Fruit fly (Drosophila melanogaster) whole organism, embryonic: ENCODE measurements around the gene Pstk.

ENCODE experiments used
- Bgb ChIP-seq: fragments of 200-800 bp; sonication (Bioruptor generic); IDR thresholded peaks from 2 replicates; pipeline ENCODE4 v1.3.6; 2022; ENCODE audit warnings: missing biosample characterization, missing genetic modification characterization; ENCODE audit not compliant: partially characterized antibody
- BtbVII ChIP-seq: fragments of 200-800 bp; sonication (Bioruptor generic); optimal IDR thresholded peaks from 3 replicates; lab custom pipeline; 2017; ENCODE audit warnings: missing biosample characterization, mild to moderate bottlenecking, missing genetic modification characterization
- CG10431 ChIP-seq: fragments of 200-800 bp; sonication (Bioruptor generic); optimal IDR thresholded peaks from 3 replicates; lab custom pipeline; 2018; ENCODE audit warnings: missing biosample characterization, mild to moderate bottlenecking, missing genetic modification characterization
- CG10959 ChIP-seq: fragments of 200-800 bp; sonication (Bioruptor generic); IDR thresholded peaks from 2 replicates; pipeline ENCODE4 v1.3.6; 2022; ENCODE audit warnings: missing biosample characterization, missing genetic modification characterization
- CG11247 ChIP-seq: fragments of 200-800 bp; sonication (Bioruptor generic); IDR thresholded peaks from 2 replicates; pipeline ENCODE4 v1.3.6; 2022; ENCODE audit warnings: missing biosample characterization, missing genetic modification characterization
- CG11504 ChIP-seq: fragments of 200-800 bp; sonication (Bioruptor generic); optimal IDR thresholded peaks from 3 replicates; lab custom pipeline; 2019; ENCODE audit warnings: missing biosample characterization, mild to moderate bottlenecking, missing genetic modification characterization, moderate library complexity
- CG12299 ChIP-seq: fragments of 200-800 bp; sonication (Bioruptor generic); optimal IDR thresholded peaks from 2 replicates; lab custom pipeline; 2018; ENCODE audit warnings: missing biosample characterization, mild to moderate bottlenecking, missing genetic modification characterization
- CG14441 ChIP-seq: fragments of 200-800 bp; sonication (Bioruptor generic); IDR thresholded peaks from 2 replicates; pipeline ENCODE4 v1.3.6; 2022; ENCODE audit warnings: missing biosample characterization, missing genetic modification characterization
- CG15514 ChIP-seq: fragments of 200-800 bp; sonication (Bioruptor generic); optimal IDR thresholded peaks from 3 replicates; lab custom pipeline; 2017; ENCODE audit warnings: missing biosample characterization, missing genetic modification characterization, mild to moderate bottlenecking, moderate library complexity, missing genetic modification reagents
- CG1647 ChIP-seq: fragments of 200-800 bp; sonication (Bioruptor generic); optimal IDR thresholded peaks from 3 replicates; lab custom pipeline; 2016; ENCODE audit warnings: missing biosample characterization, missing genetic modification characterization
- CG17359 ChIP-seq: fragments of 200-800 bp; sonication (Bioruptor generic); optimal IDR thresholded peaks from 3 replicates; lab custom pipeline; 2018; ENCODE audit warnings: missing biosample characterization, mild to moderate bottlenecking, missing genetic modification characterization, moderate library complexity
- CG17912 ChIP-seq: fragments of 200-800 bp; sonication (Bioruptor generic); optimal IDR thresholded peaks from 2 replicates; lab custom pipeline; 2018; ENCODE audit warnings: missing biosample characterization, mild to moderate bottlenecking, missing genetic modification characterization
- CG2199 ChIP-seq: fragments of 200-800 bp; sonication (Bioruptor generic); IDR thresholded peaks from 3 replicates; pipeline ENCODE4 v1.3.6; 2022; ENCODE audit warnings: missing biosample characterization, missing genetic modification characterization
- CG2889 ChIP-seq: fragments of 200-800 bp; sonication (Bioruptor generic); IDR thresholded peaks from 3 replicates; pipeline ENCODE4 v1.3.6; 2022; ENCODE audit warnings: missing biosample characterization, missing genetic modification characterization
- CG32772 ChIP-seq: fragments of 200-800 bp; sonication (Bioruptor generic); IDR thresholded peaks from 2 replicates; pipeline ENCODE4 v1.3.6; 2022; ENCODE audit warnings: missing biosample characterization, missing genetic modification characterization
- CG5180 ChIP-seq: fragments of 200-800 bp; sonication (Bioruptor generic); optimal IDR thresholded peaks from 3 replicates; lab custom pipeline; 2017; ENCODE audit warnings: missing biosample characterization, missing genetic modification characterization, mild to moderate bottlenecking, moderate library complexity, missing genetic modification reagents
- CG6175 ChIP-seq: fragments of 200-800 bp; sonication (Bioruptor generic); IDR thresholded peaks from 3 replicates; pipeline ENCODE4 v1.3.6; 2022; ENCODE audit warnings: missing biosample characterization, missing genetic modification characterization
- CkIIα-i1 ChIP-seq: fragments of 200-800 bp; sonication (Bioruptor generic); IDR thresholded peaks from 2 replicates; pipeline ENCODE4 v1.3.6; 2022; ENCODE audit warnings: missing biosample characterization, missing genetic modification characterization
- CoRest ChIP-seq: fragments of 200-800 bp; sonication (Bioruptor generic); optimal IDR thresholded peaks from 3 replicates; lab custom pipeline; 2018; ENCODE audit warnings: missing biosample characterization, mild to moderate bottlenecking, missing genetic modification characterization, moderate library complexity
- CrebB ChIP-seq: fragments of 200-800 bp; sonication (Bioruptor generic); optimal IDR thresholded peaks from 3 replicates; lab custom pipeline; 2018; ENCODE audit warnings: missing biosample characterization, mild to moderate bottlenecking, missing genetic modification characterization
- Dll ChIP-seq: fragments of 200-800 bp; sonication (Bioruptor generic); IDR thresholded peaks from 4 replicates; pipeline ENCODE4 v1.3.6; 2022; ENCODE audit warnings: missing biosample characterization, missing genetic modification characterization; ENCODE audit not compliant: partially characterized antibody
- MTF-1 ChIP-seq: fragments of 200-800 bp; sonication (Bioruptor generic); optimal IDR thresholded peaks from 2 replicates; lab custom pipeline; 2018; ENCODE audit warnings: missing biosample characterization, mild to moderate bottlenecking, missing genetic modification characterization, borderline replicate concordance
- Mrtf ChIP-seq: fragments of 200-800 bp; sonication (Bioruptor generic); IDR thresholded peaks from 3 replicates; pipeline ENCODE4 v1.3.6; 2022; ENCODE audit warnings: missing biosample characterization, missing genetic modification characterization
- Scr ChIP-seq: fragments of 200-800 bp; sonication (Bioruptor generic); IDR thresholded peaks from 2 replicates; pipeline ENCODE4 v1.3.6; 2022; ENCODE audit warnings: missing biosample characterization, missing genetic modification characterization; ENCODE audit not compliant: partially characterized antibody
- Side ChIP-seq: fragments of 200-800 bp; sonication (Bioruptor generic); optimal IDR thresholded peaks from 2 replicates; lab custom pipeline; 2016; ENCODE audit warnings: missing biosample characterization, missing genetic modification characterization
- Sox102F ChIP-seq: fragments of 200-800 bp; sonication (Bioruptor generic); optimal IDR thresholded peaks from 2 replicates; lab custom pipeline; 2018; ENCODE audit warnings: missing biosample characterization, mild to moderate bottlenecking, missing genetic modification characterization, moderate library complexity
- Usf ChIP-seq: fragments of 200-800 bp; sonication (Bioruptor generic); optimal IDR thresholded peaks from 2 replicates; lab custom pipeline; 2017; ENCODE audit warnings: missing genotype, missing biosample characterization, missing genetic modification characterization
- Vsx1 ChIP-seq: fragments of 200-800 bp; sonication (Bioruptor generic); optimal IDR thresholded peaks from 2 replicates; lab custom pipeline; 2017; ENCODE audit warnings: missing biosample characterization, mild to moderate bottlenecking, missing genetic modification characterization, missing genetic modification reagents
- ac ChIP-seq: fragments of 200-800 bp; sonication (Bioruptor generic); optimal IDR thresholded peaks from 3 replicates; lab custom pipeline; 2017; ENCODE audit warnings: missing biosample characterization, mild to moderate bottlenecking, missing genetic modification characterization
- btn ChIP-seq: fragments of 200-800 bp; sonication (Bioruptor generic); optimal IDR thresholded peaks from 2 replicates; lab custom pipeline; 2016; ENCODE audit warnings: missing biosample characterization, missing genetic modification characterization
- chif ChIP-seq, 2 experiments: fragments of 200-800 bp; sonication (Bioruptor generic); optimal IDR thresholded peaks; 3 replicates each; lab custom pipeline; 2016; ENCODE audit warnings: missing biosample characterization in 2 of 2, missing genetic modification characterization in 2 of 2
- crc ChIP-seq: fragments of 200-800 bp; sonication (Bioruptor generic); optimal IDR thresholded peaks from 2 replicates; lab custom pipeline; 2016; ENCODE audit warnings: missing biosample characterization, missing genetic modification characterization
- dimm ChIP-seq: fragments of 200-800 bp; sonication (Bioruptor generic); IDR thresholded peaks from 2 replicates; pipeline ENCODE4 v1.3.6; 2022; ENCODE audit warnings: missing biosample characterization, missing genetic modification characterization
- ems ChIP-seq: fragments of 200-800 bp; sonication (Bioruptor generic); optimal IDR thresholded peaks from 3 replicates; lab custom pipeline; 2016; ENCODE audit warnings: missing biosample characterization, missing genetic modification characterization
- eve ChIP-seq, 2 experiments: fragments of >200 bp; optimal IDR thresholded peaks; 2 replicates each; lab custom pipeline; 2017; ENCODE audit warnings: missing biosample characterization in 2 of 2, missing genetic modification characterization in 2 of 2
- gcm ChIP-seq: fragments of 200-800 bp; sonication (Bioruptor generic); optimal IDR thresholded peaks from 2 replicates; lab custom pipeline; 2019; ENCODE audit warnings: missing biosample characterization, mild to moderate bottlenecking, missing genetic modification characterization, moderate library complexity
- grn ChIP-seq: fragments of 200-800 bp; sonication (Bioruptor generic); optimal IDR thresholded peaks from 3 replicates; lab custom pipeline; 2017; ENCODE audit warnings: missing biosample characterization, missing genetic modification characterization
- her ChIP-seq: fragments of 200-800 bp; sonication (Bioruptor generic); optimal IDR thresholded peaks from 2 replicates; lab custom pipeline; 2016; ENCODE audit warnings: missing biosample characterization, missing genetic modification characterization
- insv ChIP-seq, 2 experiments: fragments of 200-800 bp; sonication (Bioruptor generic); optimal IDR thresholded peaks; 3 replicates each; lab custom pipeline; 2016 to 2018; ENCODE audit warnings: missing biosample characterization in 2 of 2, missing genetic modification characterization in 2 of 2
- jigr1 ChIP-seq: fragments of 200-800 bp; sonication (Bioruptor generic); IDR thresholded peaks from 3 replicates; pipeline ENCODE4 v1.3.6; 2022; ENCODE audit warnings: missing biosample characterization, missing genetic modification characterization
- kni ChIP-seq: fragments of 200-800 bp; sonication (Bioruptor generic); optimal IDR thresholded peaks from 3 replicates; lab custom pipeline; 2017; ENCODE audit warnings: mild to moderate bottlenecking, missing biosample characterization, missing genetic modification reagents, missing genetic modification characterization
- mam ChIP-seq: fragments of 200-800 bp; sonication (Bioruptor generic); optimal IDR thresholded peaks from 3 replicates; lab custom pipeline; 2016; ENCODE audit warnings: missing biosample characterization, missing genetic modification characterization
- mld ChIP-seq: fragments of 200-800 bp; sonication (Bioruptor generic); IDR thresholded peaks from 3 replicates; pipeline ENCODE4 v1.3.6; 2022; ENCODE audit warnings: missing biosample characterization, missing genetic modification characterization; ENCODE audit not compliant: partially characterized antibody
- pum ChIP-seq: fragments of 200-800 bp; sonication (Bioruptor generic); optimal IDR thresholded peaks from 2 replicates; lab custom pipeline; 2016; ENCODE audit warnings: missing biosample characterization, missing genetic modification characterization
- seq ChIP-seq: fragments of 200-800 bp; sonication (Bioruptor generic); IDR thresholded peaks from 2 replicates; pipeline ENCODE4 v1.3.6; 2022; ENCODE audit warnings: missing biosample characterization, missing genetic modification characterization
- slbo ChIP-seq: fragments of 200-800 bp; sonication (Bioruptor generic); IDR thresholded peaks from 2 replicates; pipeline ENCODE4 v1.3.6; 2022; ENCODE audit warnings: missing biosample characterization, missing genetic modification characterization
- stc ChIP-seq: fragments of 200-800 bp; sonication (Bioruptor generic); IDR thresholded peaks from 2 replicates; pipeline ENCODE4 v1.3.6; 2022; ENCODE audit warnings: missing biosample characterization, missing genetic modification characterization
- unc-4 ChIP-seq: fragments of 200-800 bp; sonication (Bioruptor generic); IDR thresholded peaks from 2 replicates; pipeline ENCODE4 v1.3.6; 2022; ENCODE audit warnings: missing biosample characterization, missing genetic modification characterization; ENCODE audit not compliant: partially characterized antibody
- vfl ChIP-seq: fragments of 200-800 bp; sonication (Bioruptor generic); optimal IDR thresholded peaks from 2 replicates; lab custom pipeline; 2016; ENCODE audit warnings: missing biosample characterization, missing genetic modification characterization
- zfh1 ChIP-seq: fragments of 200-800 bp; sonication (Bioruptor generic); IDR thresholded peaks from 3 replicates; pipeline ENCODE4 v1.3.6; 2022; ENCODE audit warnings: missing biosample characterization, missing genetic modification characterization

Gene Pstk

dm6 chrX:19666991-19667409, 48.7 kb upstream of the Pstk start, which contains the start of gene Zw (continued):
- TF ChIP-seq CG17359 (tag; lab: Kevin White, UChicago) (peak; percentile 31), CG14441 (GFP tag; lab: Robert Waterston, UW) (peak; percentile 40; the same call in 1 of the 2 replicates), MTF-1 (no peak), pum (GFP tag; lab: Kevin White, UChicago) (peak; percentile 19), gcm (GFP tag; lab: Kevin White, UChicago) (no peak), CG12299 (tag; lab: Kevin White, UChicago) (no peak), crc (no peak), jigr1 (no peak; the same call in 2 of the 3 replicates), CG32772 (peak; percentile 59), chif (GFP tag; optimal IDR thresholded peaks at IDR 0.05; lab: Kevin White, UChicago) (peak in 1 of 2 experiments; percentile 38), zfh1 (GFP tag; lab: Robert Waterston, UW) (peak; percentile 62; the same call in 2 of the 3 replicates), vfl (GFP tag; lab: Kevin White, UChicago) (peak; percentile 44), ems (no peak), CG10431 (GFP tag; lab: Kevin White, UChicago) (no peak), her (GFP tag; lab: Kevin White, UChicago) (no peak), btn (no peak), grn (GFP tag; lab: Kevin White, UChicago) (no peak), stc (no peak), CG11247 (GFP tag; lab: Robert Waterston, UW) (peak; percentile 52), seq (GFP tag; lab: Robert Waterston, UW) (peak; percentile 33; the same call in 1 of the 2 replicates), Mrtf (peak; percentile 64; the same call in 2 of the 3 replicates), Side (GFP tag; lab: Kevin White, UChicago) (peak; percentile 24), CG17912 (GFP tag; lab: Kevin White, UChicago) (no peak), CG1647 (GFP tag; lab: Kevin White, UChicago) (peak; percentile 11), insv (GFP tag; optimal IDR thresholded peaks at IDR 0.05; lab: Kevin White, UChicago) (no peak), ac (no peak), BtbVII (peak; percentile 26), mld (GFP tag; lab: Robert Waterston, UW) (no peak), mam (GFP tag; lab: Kevin White, UChicago) (peak; percentile 61), Sox102F (peak; percentile 26), Scr (GFP tag; lab: Robert Waterston, UW) (peak; percentile 8; the same call in 1 of the 2 replicates), eve (GFP tag; optimal IDR thresholded peaks at IDR 0.05; lab: Kevin White, UChicago) (no peak), kni (GFP tag; lab: Kevin White, UChicago) (peak; percentile 25), CG15514 (peak; percentile 7), CG5180 (GFP tag; lab: Kevin White, UChicago) (peak; percentile 23), CG2889 (0 out of 3 replicates have a peak, but pooled peaks have one; percentile 29), Dll (0 out of 4 replicates have a peak, but pooled peaks have one; percentile 19), CrebB (tag; lab: Kevin White, UChicago) (no peak), dimm (GFP tag; lab: Robert Waterston, UW) (no peak), CG6175 (GFP tag; lab: Robert Waterston, UW) (peak; percentile 89), Usf (GFP tag; lab: Kevin White, UChicago) (peak; percentile 35), CG2199 (GFP tag; lab: Robert Waterston, UW) (peak; percentile 40; the same call in 1 of the 3 replicates), Vsx1 (no peak), unc-4 (GFP tag; lab: Robert Waterston, UW) (no peak), CG10959 (GFP tag; lab: Robert Waterston, UW) (0 out of 2 replicates have a peak, but pooled peaks have one; percentile 36), Bgb (peak; percentile 57), CoRest (tag; lab: Kevin White, UChicago) (peak; percentile 43), CG11504 (tag; lab: Kevin White, UChicago) (peak; percentile 35), slbo (GFP tag; lab: Robert Waterston, UW) (peak; percentile 86), CkIIα-i1 (GFP tag; lab: Robert Waterston, UW) (no peak)
